Worm (Caenorhabditis elegans) whole organism, L2 larva: ENCODE data around the gene scl-3.

ENCODE experiments used
- F13H6.1 ChIP-seq: sonication (generic microtip); optimal IDR thresholded peaks from 2 replicates; lab custom pipeline; 2016; ENCODE audit warnings: missing genetic modification characterization, missing compliant biosample characterization
- Y55F3AM.14 ChIP-seq: fragments of 200-800 bp; sonication (Bioruptor generic); optimal IDR thresholded peaks from 2 replicates; lab custom pipeline; 2018; ENCODE audit warnings: mild to moderate bottlenecking, missing genetic modification characterization, missing compliant biosample characterization
- ZK546.5 ChIP-seq: sonication (generic microtip); optimal IDR thresholded peaks from 2 replicates; lab custom pipeline; 2017; ENCODE audit warnings: missing biosample characterization, missing genetic modification characterization
- alr-1 ChIP-seq: fragments of 150-350 bp; optimal IDR thresholded peaks from 2 replicates; lab custom pipeline; 2014; ENCODE audit warnings: missing biosample characterization, missing genetic modification characterization
- ama-1 ChIP-seq: fragments of 150-350 bp; optimal IDR thresholded peaks from 2 replicates; lab custom pipeline; 2018; ENCODE audit warnings: inconsistent platforms
- blmp-1 ChIP-seq: sonication (generic microtip); optimal IDR thresholded peaks from 2 replicates; lab custom pipeline; 2017; ENCODE audit warnings: missing genetic modification characterization, mild to moderate bottlenecking, missing compliant biosample characterization, antibody characterized with exemption, moderate library complexity; ENCODE audit not compliant: insufficient read depth
- ceh-16 ChIP-seq: fragments of 150-350 bp; optimal IDR thresholded peaks from 2 replicates; lab custom pipeline; 2014; ENCODE audit warnings: missing biosample characterization, missing genetic modification characterization
- crh-2 ChIP-seq: sonication (generic microtip); optimal IDR thresholded peaks from 2 replicates; lab custom pipeline; 2017; ENCODE audit warnings: missing biosample characterization, missing genetic modification characterization
- dmd-4 ChIP-seq: sonication (generic microtip); optimal IDR thresholded peaks from 2 replicates; lab custom pipeline; 2017; ENCODE audit warnings: missing biosample characterization, missing genetic modification characterization
- egl-27 ChIP-seq: sonication (generic microtip); optimal IDR thresholded peaks from 3 replicates; lab custom pipeline; 2017; ENCODE audit warnings: missing biosample characterization, missing genetic modification reagents, missing genetic modification characterization
- elt-1 ChIP-seq: fragments of 150-350 bp; optimal IDR thresholded peaks from 2 replicates; lab custom pipeline; 2014; ENCODE audit warnings: missing biosample characterization, missing genetic modification characterization
- elt-3 ChIP-seq: sonication (generic microtip); optimal IDR thresholded peaks from 2 replicates; lab custom pipeline; 2017; ENCODE audit warnings: missing biosample characterization, missing genetic modification characterization
- fos-1 ChIP-seq: fragments of 150-350 bp; optimal IDR thresholded peaks from 2 replicates; lab custom pipeline; 2014; ENCODE audit warnings: missing biosample characterization, missing genetic modification characterization
- gmeb-1 ChIP-seq: fragments of 150-350 bp; optimal IDR thresholded peaks from 2 replicates; lab custom pipeline; 2014; ENCODE audit warnings: missing biosample characterization, missing genetic modification characterization
- lin-11 ChIP-seq: fragments of 150-350 bp; sonication (generic microtip); optimal IDR thresholded peaks from 2 replicates; lab custom pipeline; 2014; ENCODE audit warnings: missing biosample characterization, missing genetic modification characterization, inconsistent platforms, mixed read lengths
- lin-13 ChIP-seq: fragments of 150-350 bp; optimal IDR thresholded peaks from 2 replicates; lab custom pipeline; 2014; ENCODE audit warnings: missing biosample characterization, missing genetic modification reagents, missing genetic modification characterization
- lsy-2 ChIP-seq, 2 experiments: fragments of 150-350 bp in 1 of 2; sonication (generic microtip) in 1 of 2; optimal IDR thresholded peaks; 2 replicates each; lab custom pipeline; 2014 to 2017; ENCODE audit warnings: missing biosample characterization in 2 of 2, missing genetic modification characterization in 2 of 2
- mbf-1 ChIP-seq: sonication (generic microtip); optimal IDR thresholded peaks from 2 replicates; lab custom pipeline; 2017; ENCODE audit warnings: missing biosample characterization, missing genetic modification characterization
- mdl-1 ChIP-seq, 2 experiments: fragments of 150-350 bp in 1 of 2; sonication (generic microtip) in 1 of 2; optimal IDR thresholded peaks; 2 replicates each; lab custom pipeline; 2017; ENCODE audit warnings: missing biosample characterization in 2 of 2, missing genetic modification characterization in 2 of 2
- nhr-11 ChIP-seq: fragments of 150-350 bp; optimal IDR thresholded peaks from 2 replicates; lab custom pipeline; 2014; ENCODE audit warnings: missing biosample characterization, missing genetic modification characterization
- nhr-129 ChIP-seq: fragments of 150-350 bp; optimal IDR thresholded peaks from 2 replicates; lab custom pipeline; 2014; ENCODE audit warnings: missing biosample characterization, missing genetic modification characterization
- nhr-21 ChIP-seq: fragments of 150-350 bp; optimal IDR thresholded peaks from 2 replicates; lab custom pipeline; 2014; ENCODE audit warnings: missing biosample characterization, missing genetic modification characterization
- nhr-23 ChIP-seq: fragments of 150-350 bp; optimal IDR thresholded peaks from 2 replicates; lab custom pipeline; 2014; ENCODE audit warnings: missing biosample characterization, missing genetic modification reagents, missing genetic modification characterization
- nhr-237 ChIP-seq: fragments of 150-350 bp; optimal IDR thresholded peaks from 2 replicates; lab custom pipeline; 2014; ENCODE audit warnings: missing biosample characterization, missing genetic modification characterization
- nhr-25 ChIP-seq: fragments of 150-350 bp; sonication (generic microtip); optimal IDR thresholded peaks from 3 replicates; lab custom pipeline; 2014; ENCODE audit warnings: missing biosample characterization, missing genetic modification characterization
- nhr-6 ChIP-seq: fragments of 150-350 bp; optimal IDR thresholded peaks from 2 replicates; lab custom pipeline; 2014; ENCODE audit warnings: missing biosample characterization, missing genetic modification characterization
- nhr-77 ChIP-seq: fragments of 150-350 bp; optimal IDR thresholded peaks from 2 replicates; lab custom pipeline; 2014; ENCODE audit warnings: missing biosample characterization, missing genetic modification characterization
- skn-1 ChIP-seq: sonication (generic microtip); optimal IDR thresholded peaks from 2 replicates; lab custom pipeline; 2017; ENCODE audit warnings: missing biosample characterization, missing genetic modification characterization
- sma-3 ChIP-seq: sonication (generic microtip); optimal IDR thresholded peaks from 2 replicates; lab custom pipeline; 2016; ENCODE audit warnings: missing genetic modification reagents, missing genetic modification characterization, missing compliant biosample characterization
- sma-9 ChIP-seq, 2 experiments: fragments of 150-350 bp in 1 of 2; sonication (generic microtip) in 1 of 2; optimal IDR thresholded peaks; 2 replicates each; lab custom pipeline; 2014 to 2016; ENCODE audit warnings: missing genetic modification characterization in 2 of 2, mild to moderate bottlenecking in 1 of 2, missing biosample characterization in 1 of 2, missing compliant biosample characterization in 1 of 2, missing genetic modification reagents in 1 of 2, moderate library complexity in 1 of 2
- snpc-4 ChIP-seq: fragments of 150-350 bp; optimal IDR thresholded peaks from 2 replicates; lab custom pipeline; 2014; ENCODE audit warnings: missing biosample characterization, missing genetic modification characterization
- unc-55 ChIP-seq: fragments of 150-350 bp; sonication (generic microtip); optimal IDR thresholded peaks from 3 replicates; lab custom pipeline; 2014; ENCODE audit warnings: missing biosample characterization, missing genetic modification reagents, missing genetic modification characterization
- unc-62 ChIP-seq: fragments of 150-350 bp; optimal IDR thresholded peaks from 2 replicates; lab custom pipeline; 2014; ENCODE audit warnings: missing biosample characterization, missing genetic modification reagents, missing genetic modification characterization
- zag-1 ChIP-seq: fragments of 150-350 bp; optimal IDR thresholded peaks from 2 replicates; lab custom pipeline; 2014; ENCODE audit warnings: missing biosample characterization, missing genetic modification characterization
- ztf-1 ChIP-seq: fragments of 200-800 bp; sonication (Bioruptor generic); conservative IDR thresholded peaks from 2 replicates; pipeline ENCODE4 v1.3.6; 2022; ENCODE audit warnings: missing genetic modification characterization, missing compliant biosample characterization
- ztf-11 ChIP-seq: sonication (generic microtip); optimal IDR thresholded peaks from 2 replicates; lab custom pipeline; 2017; ENCODE audit warnings: missing biosample characterization, missing genetic modification characterization

The scl-3 gene

DNA sequence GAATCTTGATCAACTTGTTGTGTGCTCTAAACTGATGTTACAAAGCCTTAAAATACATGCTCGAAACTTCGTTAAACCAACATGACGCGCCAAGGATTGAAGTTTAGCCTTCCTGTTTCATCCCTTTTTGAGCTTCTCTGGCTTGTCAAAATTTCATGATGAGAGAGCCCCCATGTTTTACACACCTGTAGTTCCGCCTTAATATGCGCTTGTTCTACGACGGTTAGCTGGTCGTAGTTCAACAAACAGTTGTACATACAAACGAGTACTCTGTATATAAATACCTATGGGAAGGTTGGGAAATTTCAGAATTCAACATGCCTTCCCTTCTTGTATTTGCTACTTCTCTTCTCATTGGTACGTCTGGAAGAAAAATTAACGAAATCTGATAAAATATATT is 9.1 kb downstream of the scl-3 start, which contains the start of gene scl-6:
Gene scl-6 (plus strand): TSS at position 301 of the 400 bp plus-strand sequence.
- no peak for TF ChIP-seq mbf-1
- no peak for TF ChIP-seq mdl-1 (tag; optimal IDR thresholded peaks at IDR 0.05; lab: Kevin White, UChicago)
- TF ChIP-seq ztf-1: no peak
- TF ChIP-seq blmp-1: no peak
- no peak for TF ChIP-seq gmeb-1
- TF ChIP-seq ZK546.5 (tag; lab: Kevin White, UChicago): no peak
- TF ChIP-seq sma-9 (GFP tag; optimal IDR thresholded peaks at IDR 0.05; lab: Kevin White, UChicago): no peak
- TF ChIP-seq sma-9 (tag; optimal IDR thresholded peaks at IDR 0.05; lab: Kevin White, UChicago): no peak
- no peak for TF ChIP-seq nhr-77 (tag; lab: Kevin White, UChicago)
- no peak for TF ChIP-seq ceh-16 (tag; lab: Kevin White, UChicago)
- no peak for TF ChIP-seq nhr-25
- TF ChIP-seq alr-1: no peak
- TF ChIP-seq nhr-11 (tag; lab: Kevin White, UChicago): no peak

ce11 chrIV:13070142-13070541 is 10.8 kb downstream of the scl-3 start, which contains the start of gene scl-7:
Gene scl-7, plus strand, starts transcription at chrIV:13070442.
- TF ChIP-seq mbf-1: no peak
- TF ChIP-seq elt-3 (tag; lab: Kevin White, UChicago): no peak
- TF ChIP-seq gmeb-1: no peak
- no peak for TF ChIP-seq sma-9 (GFP tag; optimal IDR thresholded peaks at IDR 0.05; lab: Kevin White, UChicago)
- no peak for TF ChIP-seq sma-9 (tag; optimal IDR thresholded peaks at IDR 0.05; lab: Kevin White, UChicago)
- no peak for TF ChIP-seq nhr-129 (tag; lab: Kevin White, UChicago)
- no peak for TF ChIP-seq ZK546.5 (tag; lab: Kevin White, UChicago)
- TF ChIP-seq skn-1 (tag; lab: Kevin White, UChicago): no peak
- TF ChIP-seq unc-62 (GFP tag; lab: Kevin White, UChicago): no peak
- no peak for TF ChIP-seq snpc-4 (tag; lab: Kevin White, UChicago)
- no peak for TF ChIP-seq F13H6.1 (tag; lab: Kevin White, UChicago)
- no peak for TF ChIP-seq lsy-2 (tag; optimal IDR thresholded peaks at IDR 0.05; lab: Kevin White, UChicago)
- TF ChIP-seq lin-11 (tag; lab: Kevin White, UChicago): no peak
- TF ChIP-seq nhr-237 (tag; lab: Kevin White, UChicago): no peak
- TF ChIP-seq elt-1 (tag; lab: Kevin White, UChicago): no peak
- TF ChIP-seq Y55F3AM.14: no peak
- TF ChIP-seq ama-1 (lab: Kevin White, UChicago): no peak

- TF ChIP-seq lsy-2 (tag; optimal IDR thresholded peaks at IDR 0.05; lab: Kevin White, UChicago): no peak
- TF ChIP-seq lin-13: no peak
- no peak for TF ChIP-seq sma-9 (GFP tag; optimal IDR thresholded peaks at IDR 0.05; lab: Kevin White, UChicago)
- no peak for TF ChIP-seq sma-9 (tag; optimal IDR thresholded peaks at IDR 0.05; lab: Kevin White, UChicago)
- no peak for TF ChIP-seq ztf-11
- TF ChIP-seq egl-27 (tag; lab: Kevin White, UChicago): no peak
- TF ChIP-seq nhr-6: no peak
- no peak for TF ChIP-seq crh-2
- TF ChIP-seq skn-1 (tag; lab: Kevin White, UChicago): no peak
- TF ChIP-seq ztf-1: no peak
- no peak for TF ChIP-seq nhr-129 (tag; lab: Kevin White, UChicago)
- TF ChIP-seq fos-1 (tag; lab: Kevin White, UChicago): no peak
- no peak for TF ChIP-seq alr-1
- no peak for TF ChIP-seq zag-1 (tag; lab: Kevin White, UChicago)
- TF ChIP-seq ama-1 (lab: Kevin White, UChicago): no peak
- no peak for TF ChIP-seq nhr-23 (tag; lab: Kevin White, UChicago)
Observed at ce11 chrIV:13071445-13071844, 12.1 kb downstream of the scl-3 start, which contains the start of gene scl-8. Gene scl-8, plus strand, starts transcription at chrIV:13071745.

DNA sequence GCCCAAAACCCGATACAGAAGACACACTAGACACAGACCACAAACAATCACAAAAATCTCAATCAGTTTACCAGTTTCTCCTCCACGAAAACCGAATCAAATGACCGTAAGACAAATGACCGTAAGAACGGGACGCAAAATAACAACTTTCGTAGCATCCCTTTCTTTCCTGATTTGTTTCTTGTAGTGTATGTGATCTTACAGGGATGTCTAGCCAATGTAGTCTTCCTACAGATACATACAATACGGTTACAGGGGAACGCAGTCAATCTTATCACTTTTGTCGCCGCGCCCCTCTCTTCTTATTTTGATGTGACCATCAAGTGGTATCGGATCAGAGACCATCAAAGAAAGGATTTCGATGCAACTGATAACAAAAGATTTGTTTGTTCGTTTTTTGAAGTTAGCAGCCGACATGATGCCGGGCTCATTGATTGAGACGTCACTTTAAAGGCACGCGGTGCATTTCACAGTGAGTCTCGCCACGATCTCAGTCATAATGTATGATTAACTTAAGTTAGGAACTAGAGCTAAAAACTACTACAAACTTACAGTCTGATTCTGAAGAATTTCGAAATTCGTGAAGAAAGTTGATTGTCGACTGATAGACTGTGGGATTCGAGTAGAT is 16.4 kb downstream of the scl-3 start:
- TF ChIP-seq nhr-25 (peak; percentile 26), sma-3 (GFP tag; lab: Kevin White, UChicago) (peak; percentile 57), nhr-21 (tag; lab: Kevin White, UChicago) (peak; percentile 48), lin-13 (no peak), sma-9 (GFP tag; optimal IDR thresholded peaks at IDR 0.05; lab: Kevin White, UChicago) (peak; percentile 78), sma-9 (tag; optimal IDR thresholded peaks at IDR 0.05; lab: Kevin White, UChicago) (no peak), lin-11 (tag; lab: Kevin White, UChicago) (no peak), blmp-1 (peak; percentile 33), unc-55 (GFP tag; lab: Kevin White, UChicago) (no peak), fos-1 (tag; lab: Kevin White, UChicago) (peak; percentile 30), nhr-129 (tag; lab: Kevin White, UChicago) (peak; percentile 80), gmeb-1 (peak; percentile 6), ama-1 (lab: Kevin White, UChicago) (no peak), dmd-4 (tag; lab: Kevin White, UChicago) (no peak), snpc-4 (tag; lab: Kevin White, UChicago) (no peak)
